Worm (Caenorhabditis elegans): ENCODE measurements around the gene R09D1.13.

Gene R09D1.13

ce11 chrII:9433609-9434008 lies 11.7 kb downstream of the R09D1.13 start, which contains the start of gene kin-15:
Gene kin-15, minus strand, starts transcription at chrII:9433709.
- TF ChIP-seq nhr-10 (tag; optimal IDR thresholded peaks at IDR 0.05): no peak
- TF ChIP-seq nhr-25 (tag; optimal IDR thresholded peaks at IDR 0.05): peak; percentile 26
- TF ChIP-seq peb-1 (tag; optimal IDR thresholded peaks at IDR 0.05): no peak

ce11 chrII:9431119-9431518 lies 14.1 kb downstream of the R09D1.13 start:
- no peak for TF ChIP-seq sem-4 (tag; optimal IDR thresholded peaks at IDR 0.05)
- TF ChIP-seq alr-1 (tag; optimal IDR thresholded peaks at IDR 0.05): no peak
- TF ChIP-seq crh-2 (tag; optimal IDR thresholded peaks at IDR 0.05): no peak
- TF ChIP-seq zag-1 (tag; optimal IDR thresholded peaks at IDR 0.05): no peak
- no peak for TF ChIP-seq elt-3 (tag; optimal IDR thresholded peaks at IDR 0.05)
- no peak for TF ChIP-seq lin-39 (tag; optimal IDR thresholded peaks at IDR 0.05)
- TF ChIP-seq ceh-82 (tag; optimal IDR thresholded peaks at IDR 0.05): no peak
- no peak for TF ChIP-seq aly-2 (tag; optimal IDR thresholded peaks at IDR 0.05)

- TF ChIP-seq mbf-1 (tag; optimal IDR thresholded peaks at IDR 0.05) (no peak), Y55F3AM.14 (GFP tag; optimal IDR thresholded peaks at IDR 0.05) (no peak), nhr-129 (tag; optimal IDR thresholded peaks at IDR 0.05) (no peak), mdl-1 (tag; optimal IDR thresholded peaks at IDR 0.05) (no peak), C34F6.9 (tag; optimal IDR thresholded peaks at IDR 0.05) (no peak), egl-27 (tag; optimal IDR thresholded peaks at IDR 0.05) (no peak), F13H6.1 (tag; optimal IDR thresholded peaks at IDR 0.05) (peak; percentile 15), unc-39 (tag; optimal IDR thresholded peaks at IDR 0.05) (no peak)
Observed at ce11 chrII:9427644-9428043, 17.6 kb downstream of the R09D1.13 start, which contains the start of gene M176.5. Gene M176.5, minus strand, starts transcription at chrII:9427744.

ce11 chrII:9426076-9426475 lies 19.2 kb downstream of the R09D1.13 start, which contains the start of gene M176.10:
Gene M176.10, minus strand, starts transcription at chrII:9426176.
- TF ChIP-seq sma-3 (GFP tag; optimal IDR thresholded peaks at IDR 0.05) (no peak), nhr-12 (tag; optimal IDR thresholded peaks at IDR 0.05) (no peak), ceh-82 (tag; optimal IDR thresholded peaks at IDR 0.05) (no peak), egl-27 (tag; optimal IDR thresholded peaks at IDR 0.05) (no peak), dmd-4 (tag; optimal IDR thresholded peaks at IDR 0.05) (no peak), blmp-1 (tag; optimal IDR thresholded peaks at IDR 0.05; ENCODE audit: insufficient read depth) (no peak), unc-55 (GFP tag; optimal IDR thresholded peaks at IDR 0.05) (no peak), nhr-77 (tag; optimal IDR thresholded peaks at IDR 0.05) (no peak), Y55F3AM.14 (GFP tag; optimal IDR thresholded peaks at IDR 0.05) (no peak), skn-1 (tag; optimal IDR thresholded peaks at IDR 0.05) (no peak), unc-62 (GFP tag; optimal IDR thresholded peaks at IDR 0.05) (no peak), lsy-2 (tag; optimal IDR thresholded peaks at IDR 0.05) (no peak), zag-1 (tag; optimal IDR thresholded peaks at IDR 0.05) (no peak)

ce11 chrII:9421969-9422368 lies 23.3 kb downstream of the R09D1.13 start, which contains the start of gene M176.11:
Gene M176.11, plus strand, starts transcription at chrII:9422269.
- TF ChIP-seq unc-39 (tag; optimal IDR thresholded peaks at IDR 0.05) (no peak), nhr-129 (tag; optimal IDR thresholded peaks at IDR 0.05) (no peak), nhr-237 (tag; optimal IDR thresholded peaks at IDR 0.05) (no peak), nhr-6 (tag; optimal IDR thresholded peaks at IDR 0.05) (no peak), mab-5 (tag; optimal IDR thresholded peaks at IDR 0.05) (no peak), unc-62 (GFP tag; optimal IDR thresholded peaks at IDR 0.05) (no peak), lin-39 (tag; optimal IDR thresholded peaks at IDR 0.05) (no peak), ztf-1 (GFP tag; conservative IDR thresholded peaks at IDR 0.05) (no peak), nhr-77 (tag; optimal IDR thresholded peaks at IDR 0.05) (no peak), ama-1 (optimal IDR thresholded peaks at IDR 0.05) (no peak), ztf-4 (tag; optimal IDR thresholded peaks at IDR 0.05) (no peak), sem-4 (tag; optimal IDR thresholded peaks at IDR 0.05) (no peak), ceh-16 (tag; optimal IDR thresholded peaks at IDR 0.05) (no peak), nhr-12 (tag; optimal IDR thresholded peaks at IDR 0.05) (no peak), Y55F3AM.14 (GFP tag; optimal IDR thresholded peaks at IDR 0.05) (no peak), nhr-21 (tag; optimal IDR thresholded peaks at IDR 0.05) (no peak), nhr-11 (tag; optimal IDR thresholded peaks at IDR 0.05) (no peak), peb-1 (tag; optimal IDR thresholded peaks at IDR 0.05) (no peak)

All from whole organism, L2 larva.